Worm (Caenorhabditis elegans): ENCODE data around the gene cutl-24.

cutl-24 gene

ce11 chrIV:177487-177886 is 12.6 kb downstream of the cutl-24 start:
- TF ChIP-seq dmd-4 (tag; optimal IDR thresholded peaks at IDR 0.05; ENCODE audit: borderline replicate concordance) (no peak), ceh-31 (tag; optimal IDR thresholded peaks at IDR 0.05) (peak; percentile 29)

- TF ChIP-seq pag-3 (tag; optimal IDR thresholded peaks at IDR 0.05; ENCODE audit: borderline replicate concordance) (no peak), pqm-1 (tag; optimal IDR thresholded peaks at IDR 0.05) (no peak), T23F11.4 (GFP tag; optimal IDR thresholded peaks at IDR 0.05) (no peak), nfya-1 (tag; optimal IDR thresholded peaks at IDR 0.05) (no peak), unc-55 (GFP tag; optimal IDR thresholded peaks at IDR 0.05) (peak; percentile 18), nhr-232 (tag; optimal IDR thresholded peaks at IDR 0.05) (no peak)
These were observed 13.8 kb downstream of the cutl-24 start, which contains the start of gene tcl-2 for ce11 chrIV:178696-179095. Gene tcl-2, plus strand, starts transcription at chrIV:179083.

ce11 chrIV:179700-180099 is 14.8 kb downstream of the cutl-24 start:
- no peak for TF ChIP-seq ceh-2 (tag; optimal IDR thresholded peaks at IDR 0.05)
- no peak for TF ChIP-seq ceh-18 (tag; optimal IDR thresholded peaks at IDR 0.05)
- no peak for TF ChIP-seq C08G9.2 (tag; optimal IDR thresholded peaks at IDR 0.05)
- no peak for TF ChIP-seq ceh-34 (tag; optimal IDR thresholded peaks at IDR 0.05)
- TF ChIP-seq ceh-31 (tag; optimal IDR thresholded peaks at IDR 0.05) = no peak
- no peak for TF ChIP-seq che-1 (tag; optimal IDR thresholded peaks at IDR 0.05)

- no peak for TF ChIP-seq sox-2 (GFP tag; IDR thresholded peaks at IDR 0.05)
These were observed 18.6 kb downstream of the cutl-24 start for ce11 chrIV:183519-183918.

- TF ChIP-seq ref-2 (tag; optimal IDR thresholded peaks at IDR 0.05) (no peak), madf-2 (tag; optimal IDR thresholded peaks at IDR 0.05) (no peak), hlh-30 (tag; optimal IDR thresholded peaks at IDR 0.05; ENCODE audit: insufficient read depth) (no peak), ceh-24 (tag; optimal IDR thresholded peaks at IDR 0.05) (no peak), fkh-10 (GFP tag; optimal IDR thresholded peaks at IDR 0.05) (no peak), nhr-232 (tag; optimal IDR thresholded peaks at IDR 0.05) (no peak), unc-86 (tag; optimal IDR thresholded peaks at IDR 0.05) (no peak), nfya-1 (tag; optimal IDR thresholded peaks at IDR 0.05) (no peak), unc-55 (GFP tag; optimal IDR thresholded peaks at IDR 0.05) (no peak), ahr-1 (tag; optimal IDR thresholded peaks at IDR 0.05) (no peak), F13H6.1 (tag; optimal IDR thresholded peaks at IDR 0.05) (no peak)
These were observed 19.3 kb downstream of the cutl-24 start, which contains the start of gene pnc-1 for ce11 chrIV:184184-184583. Gene pnc-1, plus strand, starts transcription at chrIV:184484.

ce11 chrIV:186110-186509 is 21.2 kb downstream of the cutl-24 start:
- TF ChIP-seq lim-6 (tag; optimal IDR thresholded peaks at IDR 0.05) (no peak), tbx-2 (tag; optimal IDR thresholded peaks at IDR 0.05) (peak; percentile 22), ceh-34 (tag; optimal IDR thresholded peaks at IDR 0.05) (peak; percentile 97), ceh-14 (tag; optimal IDR thresholded peaks at IDR 0.05) (peak; percentile 18), K02D7.2 (tag; optimal IDR thresholded peaks at IDR 0.05) (no peak), unc-42 (tag; optimal IDR thresholded peaks at IDR 0.05) (peak; percentile 25), nfya-1 (tag; optimal IDR thresholded peaks at IDR 0.05) (peak; percentile 7), ceh-19 (GFP tag; optimal IDR thresholded peaks at IDR 0.05) (peak; percentile 49)

ce11 chrIV:187336-187735 is 22.5 kb downstream of the cutl-24 start:
- TF ChIP-seq ztf-16 (tag; optimal IDR thresholded peaks at IDR 0.05) (no peak), hlh-13 (GFP tag; optimal IDR thresholded peaks at IDR 0.05) (no peak), ceh-14 (tag; optimal IDR thresholded peaks at IDR 0.05) (peak; percentile 7), tbx-2 (tag; optimal IDR thresholded peaks at IDR 0.05) (no peak)
